Fruit fly (Drosophila melanogaster) whole organism: Measurements from ENCODE around the gene CG14286.

Source experiments
- CG8478 ChIP-seq: fragments of >200 bp; optimal IDR thresholded peaks from 2 replicates; lab custom pipeline; 2018; ENCODE audit warnings: inconsistent platforms
- psq ChIP-seq: fragments of >200 bp; optimal IDR thresholded peaks from 2 replicates; lab custom pipeline; 2017

dm6 chr3R:19069740-19070139 lies 45.8 kb downstream of the CG14286 start:
- TF ChIP-seq CG8478 (lab: Kevin White, UChicago) (no peak), psq (lab: Kevin White, UChicago) (no peak)
